Worm (Caenorhabditis elegans): ENCODE data around the gene F26F4.5.

DNA sequence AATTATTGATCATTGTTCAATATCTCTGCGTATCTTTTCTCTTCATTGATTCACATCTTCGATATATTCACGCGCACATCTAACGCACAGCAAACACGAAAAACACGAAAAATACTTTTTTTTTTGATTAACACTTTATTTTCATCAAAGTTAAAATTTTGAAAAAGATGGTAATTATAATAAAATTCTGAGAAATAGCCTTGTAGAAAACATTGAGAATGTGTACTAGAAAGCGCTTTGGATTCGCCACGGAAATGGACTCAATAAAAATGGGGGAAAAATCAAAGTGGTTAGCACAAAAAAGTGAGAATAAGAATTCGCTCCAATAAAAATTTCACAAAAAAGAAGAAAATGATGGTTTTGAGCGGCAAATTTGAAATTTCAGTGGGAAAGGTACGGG lies 2.5 kb upstream of the F26F4.5 start, which contains the start of gene F26F4.6:
- TF ChIP-seq elt-3 (tag; optimal IDR thresholded peaks at IDR 0.05) (no peak), snpc-4 (tag; optimal IDR thresholded peaks at IDR 0.05) (no peak), lin-32 (GFP tag; optimal IDR thresholded peaks at IDR 0.05) (no peak), hlh-1 (tag; optimal IDR thresholded peaks at IDR 0.05) (no peak), ztf-11 (tag; optimal IDR thresholded peaks at IDR 0.05) (no peak), nhr-28 (tag; optimal IDR thresholded peaks at IDR 0.05) (no peak)

Measured in whole organism, mixed stage, embryonic.